Worm (Caenorhabditis elegans) whole organism, early embryonic: Measurements from ENCODE around the gene K11G12.6.

ENCODE experiments used
- B0310.2 ChIP-seq: sonication (generic microtip); optimal IDR thresholded peaks from 2 replicates; lab custom pipeline; 2016; ENCODE audit warnings: mild to moderate bottlenecking, missing genetic modification characterization, missing compliant biosample characterization
- F13C5.2 ChIP-seq: sonication (generic microtip); optimal IDR thresholded peaks from 2 replicates; lab custom pipeline; 2017; ENCODE audit warnings: mild to moderate bottlenecking, missing genetic modification characterization, inconsistent platforms, missing compliant biosample characterization
- aly-1 ChIP-seq: sonication (generic microtip); optimal IDR thresholded peaks from 2 replicates; lab custom pipeline; 2016; ENCODE audit warnings: missing genetic modification characterization, missing compliant biosample characterization
- ama-1 ChIP-seq: fragments of 150-350 bp; optimal IDR thresholded peaks from 2 replicates; lab custom pipeline; 2014
- ceh-13 ChIP-seq: fragments of 200-800 bp; sonication (Bioruptor generic); optimal IDR thresholded peaks from 2 replicates; lab custom pipeline; 2018; ENCODE audit warnings: mild to moderate bottlenecking, missing genetic modification characterization, missing compliant biosample characterization
- ceh-36 ChIP-seq: sonication (generic microtip); optimal IDR thresholded peaks from 2 replicates; lab custom pipeline; 2016; ENCODE audit warnings: missing genetic modification characterization, inconsistent platforms, missing compliant biosample characterization
- ets-7 ChIP-seq: sonication (generic microtip); optimal IDR thresholded peaks from 2 replicates; lab custom pipeline; 2016; ENCODE audit warnings: missing genotype, missing genetic modification characterization, missing compliant biosample characterization
- flt-1 ChIP-seq: fragments of 200-800 bp; sonication (Bioruptor generic); IDR thresholded peaks from 2 replicates; pipeline ENCODE4 v1.3.6; 2022; ENCODE audit warnings: missing genetic modification characterization, missing compliant biosample characterization
- hmbx-1 ChIP-seq: sonication (generic microtip); optimal IDR thresholded peaks from 2 replicates; lab custom pipeline; 2016; ENCODE audit warnings: mild to moderate bottlenecking, missing genetic modification characterization, missing compliant biosample characterization
- hmg-4 ChIP-seq: fragments of 200-800 bp; sonication (Bioruptor generic); optimal IDR thresholded peaks from 2 replicates; lab custom pipeline; 2018; ENCODE audit warnings: mild to moderate bottlenecking, missing genetic modification characterization, missing compliant biosample characterization
- hnd-1 ChIP-seq: sonication (generic microtip); optimal IDR thresholded peaks from 2 replicates; lab custom pipeline; 2016; ENCODE audit warnings: missing genetic modification characterization, missing compliant biosample characterization
- pes-1 ChIP-seq: fragments of 200-800 bp; sonication (Bioruptor generic); IDR thresholded peaks from 2 replicates; pipeline ENCODE4 v1.3.6; 2022; ENCODE audit warnings: missing genetic modification reagents, missing genetic modification characterization, missing compliant biosample characterization
- scrt-1 ChIP-seq: fragments of 200-800 bp; sonication (Bioruptor generic); IDR thresholded peaks from 2 replicates; pipeline ENCODE4 v1.3.6; 2022; ENCODE audit warnings: missing genetic modification characterization, missing compliant biosample characterization
- sea-1 ChIP-seq: fragments of 200-800 bp; sonication (Bioruptor generic); conservative IDR thresholded peaks from 2 replicates; pipeline ENCODE4 v1.3.6; 2022; ENCODE audit warnings: missing genetic modification characterization, missing compliant biosample characterization
- tbx-11 ChIP-seq: fragments of 200-800 bp; sonication (Bioruptor generic); IDR thresholded peaks from 2 replicates; pipeline ENCODE4 v1.3.6; 2022; ENCODE audit warnings: missing genetic modification characterization, missing compliant biosample characterization
- tbx-37 ChIP-seq: fragments of 200-800 bp; sonication (Bioruptor generic); conservative IDR thresholded peaks from 2 replicates; pipeline ENCODE4 v1.3.6; 2022; ENCODE audit warnings: missing genetic modification reagents, missing genetic modification characterization, missing compliant biosample characterization
- tra-4 ChIP-seq: sonication (generic microtip); optimal IDR thresholded peaks from 2 replicates; lab custom pipeline; 2017; ENCODE audit warnings: missing genetic modification characterization, missing compliant biosample characterization

K11G12.6 gene

DNA sequence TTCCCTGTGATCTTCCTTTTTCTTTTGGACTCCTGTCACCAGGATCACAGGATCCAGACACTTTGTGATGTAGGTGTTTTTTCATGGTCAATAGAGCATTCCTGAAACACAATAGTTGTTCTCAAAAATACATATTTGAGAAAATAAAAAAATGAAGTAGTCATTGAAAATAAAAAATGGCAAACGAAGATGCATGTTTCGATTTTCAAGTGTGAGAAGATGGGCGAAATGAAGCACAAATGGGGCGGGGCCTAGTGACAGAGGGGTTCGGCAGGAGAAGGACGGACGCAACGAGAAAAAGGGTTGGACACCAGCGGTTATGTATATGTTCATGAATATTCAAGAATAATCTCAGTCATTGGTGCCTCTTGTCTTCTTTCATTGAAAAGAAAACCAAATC lies 39.5 kb downstream of the K11G12.6 start, which contains the start of gene F38B6.6:
F38B6.6 (minus strand) TSS at position 101 of the 400 bp plus-strand sequence.
- no peak for TF ChIP-seq tbx-37 (GFP tag; lab: Robert Waterston, UW)
- TF ChIP-seq flt-1 (GFP tag; lab: Robert Waterston, UW): no peak
- TF ChIP-seq B0310.2: no peak
- TF ChIP-seq ceh-36 (tag; lab: Kevin White, UChicago): no peak
- TF ChIP-seq ets-7 (tag; lab: Kevin White, UChicago): no peak
- no peak for TF ChIP-seq hnd-1 (tag; lab: Kevin White, UChicago)
- no peak for TF ChIP-seq F13C5.2 (tag; lab: Kevin White, UChicago)
- TF ChIP-seq aly-1 (tag; lab: Kevin White, UChicago): no peak
- TF ChIP-seq tra-4: no peak
- TF ChIP-seq hmbx-1 (tag; lab: Kevin White, UChicago): no peak
- TF ChIP-seq ama-1 (lab: Kevin White, UChicago): no peak
- TF ChIP-seq hmg-4 (GFP tag; lab: Kevin White, UChicago): no peak
- TF ChIP-seq pes-1 (GFP tag; lab: Robert Waterston, UW): no peak

DNA sequence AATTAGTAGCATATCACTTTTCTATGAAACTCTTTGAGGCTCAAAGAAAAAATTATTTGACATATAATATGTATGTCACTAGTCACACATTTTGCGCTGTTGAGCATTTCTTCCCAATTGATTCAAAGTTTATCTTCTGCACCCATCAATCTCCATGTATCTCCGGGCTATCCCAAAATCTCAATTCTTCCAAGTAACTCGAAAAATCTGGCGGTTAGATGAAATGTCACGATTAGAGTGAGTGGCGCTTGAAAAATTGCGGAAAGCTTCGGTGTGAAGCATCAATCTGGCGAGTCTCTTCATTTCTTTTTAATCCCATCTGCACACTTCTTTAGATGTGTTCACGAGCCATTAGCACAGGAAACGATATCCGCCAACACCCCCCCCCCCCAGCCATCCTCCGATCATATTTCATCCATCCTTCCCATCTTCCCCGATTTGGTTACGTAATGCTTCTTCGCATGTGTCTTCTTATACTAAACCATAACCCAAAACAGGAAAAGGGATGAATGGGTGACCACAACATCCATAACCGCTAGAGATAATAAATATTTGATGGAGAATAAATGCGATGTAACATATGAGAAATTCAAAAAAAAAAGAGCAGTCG lies 40.4 kb downstream of the K11G12.6 start:
- no peak for TF ChIP-seq F13C5.2 (tag; lab: Kevin White, UChicago)
- no peak for TF ChIP-seq ceh-13 (GFP tag; lab: Kevin White, UChicago)

DNA sequence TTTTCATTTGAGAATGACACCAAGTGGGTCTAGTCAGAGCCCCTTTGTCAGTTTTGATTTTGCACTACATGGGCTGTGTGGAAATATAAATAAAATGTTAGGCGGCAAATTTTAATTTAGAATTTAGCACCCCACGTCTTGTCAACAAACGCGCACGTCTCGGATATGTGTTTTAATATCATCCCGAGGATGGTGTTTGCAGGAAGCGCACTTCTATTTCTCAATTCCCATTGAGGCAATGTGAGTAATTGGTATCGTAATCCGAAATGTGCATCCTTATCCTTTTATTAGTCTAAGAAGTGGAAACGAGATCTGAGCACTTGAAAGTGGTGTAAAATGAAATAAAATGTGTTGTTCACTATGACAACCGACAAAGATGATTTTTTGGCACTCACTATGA lies 41.7 kb downstream of the K11G12.6 start:
- TF ChIP-seq hmg-4 (GFP tag; lab: Kevin White, UChicago) (no peak), ceh-13 (GFP tag; lab: Kevin White, UChicago) (no peak), hnd-1 (tag; lab: Kevin White, UChicago) (no peak), sea-1 (GFP tag; lab: Robert Waterston, UW) (no peak), scrt-1 (GFP tag; lab: Robert Waterston, UW) (no peak), tbx-11 (GFP tag; lab: Robert Waterston, UW) (no peak), ceh-36 (tag; lab: Kevin White, UChicago) (no peak), hmbx-1 (tag; lab: Kevin White, UChicago) (no peak), tbx-37 (GFP tag; lab: Robert Waterston, UW) (no peak), F13C5.2 (tag; lab: Kevin White, UChicago) (no peak), tra-4 (no peak), pes-1 (GFP tag; lab: Robert Waterston, UW) (no peak), flt-1 (GFP tag; lab: Robert Waterston, UW) (no peak), aly-1 (tag; lab: Kevin White, UChicago) (no peak), ets-7 (tag; lab: Kevin White, UChicago) (no peak), B0310.2 (no peak), ama-1 (lab: Kevin White, UChicago) (no peak)

DNA sequence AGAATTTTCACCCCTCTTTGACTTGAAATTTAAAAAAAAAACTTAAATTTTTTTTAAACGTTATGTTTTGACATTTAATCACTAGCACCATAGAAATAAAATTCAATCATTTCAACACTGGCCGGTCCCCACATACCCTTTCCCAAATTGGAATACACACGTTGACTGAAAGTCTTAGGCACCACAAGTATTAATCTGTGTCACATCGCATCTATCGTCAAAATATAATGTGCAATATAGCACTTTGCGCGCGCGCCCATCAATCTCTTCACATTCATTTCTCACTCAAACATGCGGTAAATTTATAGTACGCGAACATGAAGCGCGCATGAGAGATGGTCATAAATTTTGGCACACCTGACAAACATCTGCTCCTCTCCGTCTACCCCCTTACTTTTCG lies 42.1 kb downstream of the K11G12.6 start:
- no peak for TF ChIP-seq sea-1 (GFP tag; lab: Robert Waterston, UW)

DNA sequence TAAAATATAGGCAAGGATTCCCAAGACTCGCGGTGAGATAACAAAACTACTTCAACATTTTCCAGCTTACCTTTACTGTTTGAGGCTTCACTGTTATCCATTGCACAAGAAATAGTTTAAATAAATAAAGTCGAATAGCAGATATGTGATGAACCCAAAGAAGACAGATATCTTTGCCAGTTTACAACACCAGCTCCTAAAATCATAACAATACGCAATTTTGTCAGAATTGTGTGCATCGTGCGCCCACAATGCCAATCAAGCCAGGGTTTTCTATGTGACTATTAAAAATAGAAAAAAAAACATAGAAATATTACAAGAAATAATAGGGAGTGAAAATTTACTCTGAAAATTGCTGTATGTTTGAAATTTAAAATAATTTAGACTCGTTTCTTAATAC lies 46.8 kb downstream of the K11G12.6 start, which contains the start of gene F38B6.8:
F38B6.8 (minus strand) TSS at position 101 of the 400 bp plus-strand sequence.
- TF ChIP-seq ceh-36 (tag; lab: Kevin White, UChicago): no peak
